Fruit fly (Drosophila melanogaster) whole organism, prepupa: ENCODE measurements around the gene Arp6.

Source experiments
- Blimp-1 ChIP-seq: fragments of 200-800 bp; sonication (Bioruptor generic); optimal IDR thresholded peaks from 3 replicates; lab custom pipeline; 2017; ENCODE audit warnings: missing biosample characterization, missing genetic modification characterization, mild to moderate bottlenecking, moderate library complexity, missing genetic modification reagents
- CG10631 ChIP-seq: fragments of 200-800 bp; sonication (Bioruptor generic); optimal IDR thresholded peaks from 2 replicates; lab custom pipeline; 2016; ENCODE audit warnings: missing biosample characterization, missing genetic modification characterization
- CG10669 ChIP-seq: fragments of 200-800 bp; sonication (Bioruptor generic); optimal IDR thresholded peaks from 3 replicates; lab custom pipeline; 2018; ENCODE audit warnings: missing biosample characterization, mild to moderate bottlenecking, missing genetic modification characterization, moderate library complexity
- CG11762 ChIP-seq: fragments of 200-800 bp; sonication (Bioruptor generic); optimal IDR thresholded peaks from 3 replicates; lab custom pipeline; 2016; ENCODE audit warnings: missing biosample characterization, missing genetic modification characterization; ENCODE audit not compliant: insufficient read depth
- CG1621 ChIP-seq: fragments of 200-800 bp; sonication (Bioruptor generic); optimal IDR thresholded peaks from 3 replicates; lab custom pipeline; 2018; ENCODE audit warnings: missing biosample characterization, mild to moderate bottlenecking, missing genetic modification characterization
- CG16779 ChIP-seq: fragments of 200-800 bp; sonication (Bioruptor generic); optimal IDR thresholded peaks from 3 replicates; lab custom pipeline; 2017; ENCODE audit warnings: missing biosample characterization, mild to moderate bottlenecking, missing genetic modification characterization
- CG3032 ChIP-seq: fragments of 200-800 bp; optimal IDR thresholded peaks from 2 replicates; lab custom pipeline; 2019; ENCODE audit warnings: missing biosample characterization, mild to moderate bottlenecking, missing genetic modification characterization, moderate library complexity
- CG31627 ChIP-seq: fragments of 200-800 bp; sonication (Bioruptor generic); optimal IDR thresholded peaks from 3 replicates; lab custom pipeline; 2016; ENCODE audit warnings: missing biosample characterization, missing genetic modification characterization
- CG32006 ChIP-seq: fragments of 200-800 bp; sonication (Bioruptor generic); optimal IDR thresholded peaks from 3 replicates; lab custom pipeline; 2017; ENCODE audit warnings: missing biosample characterization, mild to moderate bottlenecking, missing genetic modification characterization
- CG34406 ChIP-seq: fragments of 200-800 bp; sonication (Bioruptor generic); optimal IDR thresholded peaks from 3 replicates; lab custom pipeline; 2016; ENCODE audit warnings: missing biosample characterization, missing genetic modification characterization
- CG3919 ChIP-seq: fragments of 200-800 bp; sonication (Bioruptor generic); optimal IDR thresholded peaks from 3 replicates; lab custom pipeline; 2016; ENCODE audit warnings: missing biosample characterization, missing genetic modification characterization
- CG6163 ChIP-seq: fragments of 200-800 bp; sonication (Bioruptor generic); IDR thresholded peaks from 3 replicates; pipeline ENCODE4 v1.3.6; 2022; ENCODE audit warnings: missing biosample characterization, missing genetic modification characterization
- CG6276 ChIP-seq: fragments of 200-800 bp; sonication (Bioruptor generic); optimal IDR thresholded peaks from 2 replicates; lab custom pipeline; 2017; ENCODE audit warnings: missing biosample characterization, mild to moderate bottlenecking, missing genetic modification characterization
- CG7368 ChIP-seq: fragments of 200-800 bp; sonication (Bioruptor generic); optimal IDR thresholded peaks from 3 replicates; lab custom pipeline; 2016; ENCODE audit warnings: missing biosample characterization, missing genetic modification characterization
- CG8119 ChIP-seq: fragments of 200-800 bp; sonication (Bioruptor generic); IDR thresholded peaks from 3 replicates; pipeline ENCODE4 v1.3.6; 2022; ENCODE audit warnings: missing biosample characterization, missing genetic modification characterization
- CG8632 ChIP-seq: fragments of 200-800 bp; sonication (Bioruptor generic); optimal IDR thresholded peaks from 3 replicates; lab custom pipeline; 2016; ENCODE audit warnings: missing biosample characterization, missing genetic modification characterization
- CG9139 ChIP-seq: fragments of 200-800 bp; sonication (Bioruptor generic); optimal IDR thresholded peaks from 3 replicates; lab custom pipeline; 2017; ENCODE audit warnings: missing biosample characterization, mild to moderate bottlenecking, missing genetic modification characterization
- Eip78C ChIP-seq: fragments of 200-800 bp; sonication (Bioruptor generic); peaks from one replicate; lab custom pipeline; 2016; ENCODE audit warnings: missing biosample characterization, missing genetic modification characterization
- Eip93F ChIP-seq: fragments of 200-800 bp; sonication (Bioruptor generic); optimal IDR thresholded peaks from 2 replicates; lab custom pipeline; 2016; ENCODE audit warnings: missing biosample characterization, mild to moderate bottlenecking, missing genetic modification characterization
- Ets21C ChIP-seq: fragments of 200-800 bp; sonication (Bioruptor generic); optimal IDR thresholded peaks from 3 replicates; lab custom pipeline; 2016; ENCODE audit warnings: missing biosample characterization, missing genetic modification characterization
- Hr39 ChIP-seq: fragments of 200-800 bp; sonication (Bioruptor generic); optimal IDR thresholded peaks from 2 replicates; lab custom pipeline; 2016; ENCODE audit warnings: missing biosample characterization, missing genetic modification characterization
- Hr4 ChIP-seq: fragments of 200-800 bp; sonication (Bioruptor generic); optimal IDR thresholded peaks from 3 replicates; lab custom pipeline; 2016; ENCODE audit warnings: missing biosample characterization, missing genetic modification characterization
- Lpt ChIP-seq: fragments of 200-800 bp; sonication (Bioruptor generic); optimal IDR thresholded peaks from 3 replicates; lab custom pipeline; 2016; ENCODE audit warnings: missing biosample characterization, missing genetic modification characterization
- Met ChIP-seq: fragments of 200-800 bp; sonication (Bioruptor generic); optimal IDR thresholded peaks from 3 replicates; lab custom pipeline; 2016; ENCODE audit warnings: missing biosample characterization, missing genetic modification characterization
- Smox ChIP-seq: fragments of 200-800 bp; sonication (Bioruptor generic); optimal IDR thresholded peaks from 3 replicates; lab custom pipeline; 2016; ENCODE audit warnings: missing biosample characterization, missing genetic modification characterization
- dac ChIP-seq: fragments of 200-800 bp; sonication (Bioruptor generic); optimal IDR thresholded peaks from 2 replicates; lab custom pipeline; 2017; ENCODE audit warnings: missing biosample characterization, mild to moderate bottlenecking, missing genetic modification characterization
- esn ChIP-seq: fragments of 200-800 bp; sonication (Bioruptor generic); optimal IDR thresholded peaks from 2 replicates; lab custom pipeline; 2016; ENCODE audit warnings: missing biosample characterization, mild to moderate bottlenecking, missing genetic modification characterization, moderate library complexity
- fd85E ChIP-seq: fragments of 200-800 bp; sonication (Bioruptor generic); optimal IDR thresholded peaks from 3 replicates; lab custom pipeline; 2016; ENCODE audit warnings: missing biosample characterization, missing genetic modification characterization
- fkh ChIP-seq: fragments of 200-800 bp; sonication (Bioruptor generic); optimal IDR thresholded peaks from 3 replicates; lab custom pipeline; 2017; ENCODE audit warnings: missing biosample characterization, mild to moderate bottlenecking, missing genetic modification characterization, moderate library complexity
- lz ChIP-seq: fragments of 200-800 bp; sonication (Bioruptor generic); optimal IDR thresholded peaks from 3 replicates; lab custom pipeline; 2016; ENCODE audit warnings: missing biosample characterization, missing genetic modification characterization
- pdm3 ChIP-seq: fragments of 200-800 bp; sonication (Bioruptor generic); optimal IDR thresholded peaks from 3 replicates; lab custom pipeline; 2016; ENCODE audit warnings: missing biosample characterization, missing genetic modification characterization
- salr ChIP-seq, 2 experiments: fragments of 200-800 bp; sonication (Bioruptor generic); optimal IDR thresholded peaks; 3 replicates each; lab custom pipeline; 2016 to 2018; ENCODE audit warnings: missing biosample characterization in 2 of 2, missing genetic modification characterization in 2 of 2, mild to moderate bottlenecking in 1 of 2
- spab ChIP-seq: fragments of 200-800 bp; sonication (Bioruptor generic); optimal IDR thresholded peaks from 2 replicates; lab custom pipeline; 2017; ENCODE audit warnings: missing biosample characterization, mild to moderate bottlenecking, missing genetic modification characterization, missing genetic modification reagents
- topi ChIP-seq: fragments of 200-800 bp; sonication (Bioruptor generic); optimal IDR thresholded peaks from 3 replicates; lab custom pipeline; 2016; ENCODE audit warnings: missing biosample characterization, missing genetic modification characterization

Gene Arp6

DNA sequence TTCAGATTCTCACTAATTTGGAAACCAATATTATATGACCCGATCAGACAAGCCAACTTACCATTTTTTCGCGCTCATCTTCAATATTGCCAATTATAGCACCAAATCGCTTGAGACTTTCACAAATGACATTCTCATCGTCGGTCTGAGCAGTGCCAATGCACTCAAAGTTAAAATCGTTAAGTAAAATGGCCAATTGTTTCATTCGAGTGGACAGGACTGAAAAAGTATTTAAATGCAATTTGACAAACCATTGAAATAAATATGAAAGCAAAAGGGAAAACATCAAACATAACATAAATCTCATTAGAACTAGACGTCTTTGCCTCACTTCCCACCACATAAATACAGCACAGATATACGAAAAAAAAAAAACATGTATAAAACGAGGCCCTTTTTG lies 19.1 kb upstream of the Arp6 start, which contains the start of gene CG8260:
CG8260 (plus strand) TSS at position 301 of the 400 bp plus-strand sequence.
- TF ChIP-seq CG10669 (GFP tag; lab: Kevin White, UChicago) (no peak), Eip93F (GFP tag; lab: Kevin White, UChicago) (no peak), CG1621 (tag; lab: Kevin White, UChicago) (no peak), Hr4 (GFP tag; lab: Kevin White, UChicago) (no peak), Eip78C (no peak), CG34406 (GFP tag; lab: Kevin White, UChicago) (no peak), CG8119 (GFP tag; lab: Robert Waterston, UW) (no peak), CG7368 (no peak), fd85E (GFP tag; lab: Kevin White, UChicago) (no peak), CG6163 (GFP tag; lab: Robert Waterston, UW) (no peak), CG11762 (GFP tag; lab: Kevin White, UChicago) (no peak), CG31627 (no peak), Blimp-1 (no peak), fkh (GFP tag; lab: Kevin White, UChicago) (no peak), Hr39 (GFP tag; lab: Kevin White, UChicago) (no peak)

- TF ChIP-seq CG8632: no peak
- no peak for TF ChIP-seq topi (GFP tag; lab: Kevin White, UChicago)
- no peak for TF ChIP-seq spab (GFP tag; lab: Kevin White, UChicago)
- TF ChIP-seq Eip78C: peak; percentile 64
- no peak for TF ChIP-seq CG3919
- no peak for TF ChIP-seq Lpt (GFP tag; lab: Kevin White, UChicago)
- TF ChIP-seq CG9139: no peak
- TF ChIP-seq Hr39 (GFP tag; lab: Kevin White, UChicago): no peak
- TF ChIP-seq fd85E (GFP tag; lab: Kevin White, UChicago): no peak
- peak; percentile 6 for TF ChIP-seq CG3032 (tag; lab: Kevin White, UChicago)
- TF ChIP-seq fkh (GFP tag; lab: Kevin White, UChicago): peak; percentile 90
- no peak for TF ChIP-seq Smox (GFP tag; lab: Kevin White, UChicago)
- no peak for TF ChIP-seq CG31627
- TF ChIP-seq CG10631: no peak
- TF ChIP-seq Blimp-1: peak; percentile 65
Measured at dm6 chrX:15748945-15749344, 12.0 kb upstream of the Arp6 start, which contains the start of gene Mvd. Gene Mvd (plus strand): TSS chrX:15749166.

dm6 chrX:15746682-15747196 lies 9.8 kb upstream of the Arp6 start:
- no peak for TF ChIP-seq pdm3 (GFP tag; lab: Kevin White, UChicago)
- no peak for TF ChIP-seq dac (GFP tag; lab: Kevin White, UChicago)
- TF ChIP-seq CG9139: no peak
- no peak for TF ChIP-seq CG10631
- no peak for TF ChIP-seq CG6276
- no peak for TF ChIP-seq Met (GFP tag; lab: Kevin White, UChicago)
- TF ChIP-seq CG16779 (tag; lab: Kevin White, UChicago): no peak
- no peak for TF ChIP-seq salr (GFP tag; optimal IDR thresholded peaks at IDR 0.05; lab: Kevin White, UChicago)
- no peak for TF ChIP-seq Hr4 (GFP tag; lab: Kevin White, UChicago)
- TF ChIP-seq CG32006 (GFP tag; lab: Kevin White, UChicago): no peak
- TF ChIP-seq, all 60 proteins: peak for 0

- TF ChIP-seq CG8632: no peak
- no peak for TF ChIP-seq esn (GFP tag; lab: Kevin White, UChicago)
- peak; percentile 20 for TF ChIP-seq lz
- peak; percentile 7 for TF ChIP-seq Ets21C (GFP tag; lab: Kevin White, UChicago)
- TF ChIP-seq Eip78C: peak; percentile 46
- TF ChIP-seq CG7368: no peak
- TF ChIP-seq CG3032 (tag; lab: Kevin White, UChicago): peak; percentile 7
Measured at dm6 chrX:15745905-15746681, 9.2 kb upstream of the Arp6 start, which contains the start of the genes CG8944 and CCT6. Gene CG8944 (minus strand): TSS chrX:15746231. Gene CCT6 (plus strand): TSS chrX:15746648.
